Fruit fly (Drosophila melanogaster): ENCODE results near the gene mfr.

- no peak for TF ChIP-seq Blimp-1 (GFP tag; optimal IDR thresholded peaks at IDR 0.05)
- TF ChIP-seq dsx (GFP tag; optimal IDR thresholded peaks at IDR 0.05; ENCODE audit: poor library complexity, severe bottlenecking), result no peak
- no peak for TF ChIP-seq Met (GFP tag; optimal IDR thresholded peaks at IDR 0.05)
- no peak for TF ChIP-seq CG6808 (GFP tag; optimal IDR thresholded peaks at IDR 0.05)
Observed at dm6 chr3L:8955199-8955598, 42.7 kb upstream of the mfr start.

All from whole organism, prepupa.